Worm (Caenorhabditis elegans) whole organism, L3 larva: Measurements from ENCODE around the gene snn-1.

Experiments used
- R02D3.7 ChIP-seq: fragments of 150-350 bp; optimal IDR thresholded peaks from 2 replicates; lab custom pipeline; 2014; ENCODE audit warnings: missing biosample characterization, missing genetic modification characterization
- ZK546.5 ChIP-seq: sonication (generic microtip); optimal IDR thresholded peaks from 2 replicates; lab custom pipeline; 2017; ENCODE audit warnings: missing biosample characterization, missing genetic modification characterization
- aly-2 ChIP-seq: fragments of 150-350 bp; optimal IDR thresholded peaks from 2 replicates; lab custom pipeline; 2014; ENCODE audit warnings: missing biosample characterization, missing genetic modification characterization
- ama-1 ChIP-seq: fragments of 150-350 bp; optimal IDR thresholded peaks from 2 replicates; lab custom pipeline; 2018
- ceh-16 ChIP-seq: sonication (generic microtip); optimal IDR thresholded peaks from 2 replicates; lab custom pipeline; 2017; ENCODE audit warnings: missing biosample characterization, missing genetic modification characterization
- ceh-82 ChIP-seq: fragments of 150-350 bp; optimal IDR thresholded peaks from 2 replicates; lab custom pipeline; 2014; ENCODE audit warnings: missing biosample characterization, missing genetic modification characterization
- daf-12 ChIP-seq: fragments of 150-350 bp; optimal IDR thresholded peaks from 2 replicates; lab custom pipeline; 2014; ENCODE audit warnings: missing biosample characterization, missing genetic modification reagents, missing genetic modification characterization
- egl-27 ChIP-seq: sonication (generic microtip); optimal IDR thresholded peaks from 4 replicates; lab custom pipeline; 2017; ENCODE audit warnings: missing biosample characterization, missing genetic modification reagents, missing genetic modification characterization
- elt-1 ChIP-seq: fragments of 150-350 bp; optimal IDR thresholded peaks from 2 replicates; lab custom pipeline; 2014; ENCODE audit warnings: missing biosample characterization, missing genetic modification characterization
- elt-2 ChIP-seq: sonication (generic microtip); optimal IDR thresholded peaks from 2 replicates; lab custom pipeline; 2016; ENCODE audit warnings: missing genetic modification reagents, mild to moderate bottlenecking, missing genetic modification characterization, missing compliant biosample characterization
- elt-3 ChIP-seq, 3 experiments: fragments of 150-350 bp in 1 of 3; sonication (generic microtip) in 2 of 3; optimal IDR thresholded peaks; 2 replicates in 2 of 3; 4 replicates in 1 of 3; lab custom pipeline; 2014 to 2017; ENCODE audit warnings: missing biosample characterization in 3 of 3, missing genetic modification characterization in 3 of 3
- eor-1 ChIP-seq, 2 experiments: fragments of 150-350 bp; optimal IDR thresholded peaks; 2 replicates each; lab custom pipeline; 2014 to 2018; ENCODE audit warnings: missing biosample characterization in 2 of 2, missing genetic modification characterization in 2 of 2
- fkh-10 ChIP-seq: sonication (generic microtip); optimal IDR thresholded peaks from 2 replicates; lab custom pipeline; 2017; ENCODE audit warnings: missing biosample characterization, missing genetic modification reagents, missing genetic modification characterization
- hmg-11 ChIP-seq: sonication (generic microtip); optimal IDR thresholded peaks from 2 replicates; lab custom pipeline; 2016; ENCODE audit warnings: missing genetic modification characterization, missing compliant biosample characterization
- lin-15B ChIP-seq: fragments of 150-350 bp; optimal IDR thresholded peaks from 2 replicates; lab custom pipeline; 2014; ENCODE audit warnings: missing biosample characterization, missing genetic modification characterization
- lin-39 ChIP-seq: fragments of 150-350 bp; optimal IDR thresholded peaks from 2 replicates; lab custom pipeline; 2018; ENCODE audit warnings: missing biosample characterization, missing genetic modification reagents, missing genetic modification characterization
- mdl-1 ChIP-seq: fragments of 150-350 bp; optimal IDR thresholded peaks from 2 replicates; lab custom pipeline; 2014; ENCODE audit warnings: missing biosample characterization, missing genetic modification characterization
- nfya-1 ChIP-seq: sonication (generic microtip); optimal IDR thresholded peaks from 2 replicates; lab custom pipeline; 2017; ENCODE audit warnings: missing genetic modification characterization, mild to moderate bottlenecking, missing compliant biosample characterization, antibody characterized with exemption, moderate library complexity; ENCODE audit not compliant: insufficient read depth
- nhr-12 ChIP-seq: fragments of 150-350 bp; optimal IDR thresholded peaks from 2 replicates; lab custom pipeline; 2014; ENCODE audit warnings: missing biosample characterization, missing genetic modification characterization
- nhr-25 ChIP-seq: sonication (generic microtip); optimal IDR thresholded peaks from 2 replicates; lab custom pipeline; 2017; ENCODE audit warnings: missing biosample characterization, missing genetic modification characterization
- nhr-28 ChIP-seq: fragments of 150-350 bp; optimal IDR thresholded peaks from 2 replicates; lab custom pipeline; 2014; ENCODE audit warnings: missing biosample characterization, missing genetic modification characterization
- nhr-76 ChIP-seq: fragments of 150-350 bp; sonication (generic microtip); optimal IDR thresholded peaks from 5 replicates; lab custom pipeline; 2014; ENCODE audit warnings: missing biosample characterization, missing genetic modification characterization
- nhr-77 ChIP-seq: fragments of 150-350 bp; optimal IDR thresholded peaks from 2 replicates; lab custom pipeline; 2014; ENCODE audit warnings: missing biosample characterization, missing genetic modification characterization
- pha-4 ChIP-seq: fragments of 150-350 bp; optimal IDR thresholded peaks from 2 replicates; lab custom pipeline; 2014; ENCODE audit warnings: missing biosample characterization, missing genetic modification reagents, missing genetic modification characterization
- pqm-1 ChIP-seq: fragments of 150-350 bp; optimal IDR thresholded peaks from 2 replicates; lab custom pipeline; 2017; ENCODE audit warnings: missing biosample characterization, missing genetic modification characterization, inconsistent platforms
- skn-1 ChIP-seq: fragments of 150-350 bp; optimal IDR thresholded peaks from 2 replicates; lab custom pipeline; 2014; ENCODE audit warnings: missing biosample characterization, missing genetic modification characterization
- snpc-4 ChIP-seq: fragments of 150-350 bp; optimal IDR thresholded peaks from 2 replicates; lab custom pipeline; 2014; ENCODE audit warnings: missing biosample characterization, missing genetic modification characterization
- tbx-2 ChIP-seq: sonication (generic microtip); optimal IDR thresholded peaks from 2 replicates; lab custom pipeline; 2016; ENCODE audit warnings: mild to moderate bottlenecking, missing genetic modification characterization, missing compliant biosample characterization
- unc-39 ChIP-seq: sonication (generic microtip); optimal IDR thresholded peaks from 4 replicates; lab custom pipeline; 2017; ENCODE audit warnings: missing biosample characterization, missing genetic modification characterization
- unc-62 ChIP-seq: fragments of 150-350 bp; sonication (generic microtip); optimal IDR thresholded peaks from 4 replicates; lab custom pipeline; 2014; ENCODE audit warnings: missing biosample characterization, missing genetic modification reagents, missing genetic modification characterization
- ztf-11 ChIP-seq: fragments of 150-350 bp; optimal IDR thresholded peaks from 2 replicates; lab custom pipeline; 2014; ENCODE audit warnings: missing biosample characterization, missing genetic modification characterization
- ztf-4 ChIP-seq: fragments of 150-350 bp; optimal IDR thresholded peaks from 2 replicates; lab custom pipeline; 2014; ENCODE audit warnings: missing biosample characterization, missing genetic modification characterization

snn-1 gene

ce11 chrIV:1768288-1768687, 46.6 kb downstream of the snn-1 start, which contains the start of gene col-108:
TSS of gene col-108 (plus strand) at chrIV:1768588.
- no peak for TF ChIP-seq ama-1
- TF ChIP-seq eor-1 (tag; optimal IDR thresholded peaks at IDR 0.05; lab: Kevin White, UChicago) = no peak
- TF ChIP-seq pqm-1 (tag; lab: Kevin White, UChicago) = no peak
- TF ChIP-seq lin-39 (tag; lab: Kevin White, UChicago) = no peak

DNA sequence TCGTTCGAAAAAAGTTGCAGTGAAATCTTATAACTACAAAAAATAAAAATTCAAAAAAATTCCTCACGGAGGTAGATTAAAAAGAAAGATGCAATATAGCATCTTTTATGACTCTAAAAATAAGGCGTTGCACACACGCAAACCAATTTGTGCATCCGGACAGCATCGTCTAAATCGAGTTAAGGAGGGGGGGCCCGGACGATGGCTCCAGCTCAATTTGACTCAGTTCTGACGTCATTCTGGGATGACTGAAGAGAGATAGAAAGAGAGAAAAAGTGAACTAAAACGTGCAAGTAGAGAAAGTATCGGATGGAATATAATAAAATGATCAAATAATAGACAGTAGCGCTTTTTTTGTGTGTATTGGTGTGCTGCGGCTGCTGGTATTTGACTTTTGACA, 49.0 kb downstream of the snn-1 start:
- TF ChIP-seq ceh-16 (tag; lab: Kevin White, UChicago) (no peak), R02D3.7 (tag; lab: Kevin White, UChicago) (no peak), nfya-1 (tag; lab: Kevin White, UChicago) (peak; percentile 52), nhr-25 (no peak), aly-2 (tag; lab: Kevin White, UChicago) (no peak), ZK546.5 (tag; lab: Kevin White, UChicago) (no peak), lin-39 (tag; lab: Kevin White, UChicago) (peak; percentile 10), ceh-82 (no peak), nhr-76 (tag; lab: Kevin White, UChicago) (no peak), egl-27 (tag; lab: Kevin White, UChicago) (no peak), ama-1 (no peak), lin-15B (tag; lab: Kevin White, UChicago) (peak; percentile 14), nhr-12 (tag; lab: Kevin White, UChicago) (no peak), hmg-11 (no peak), pqm-1 (tag; lab: Kevin White, UChicago) (no peak), elt-3 (tag; optimal IDR thresholded peaks at IDR 0.05; lab: Kevin White, UChicago) (no peak), elt-2 (tag; lab: Kevin White, UChicago) (no peak), pha-4 (peak; percentile 16), fkh-10 (GFP tag; lab: Kevin White, UChicago) (peak; percentile 67), daf-12 (tag; lab: Kevin White, UChicago) (no peak), ztf-4 (tag; lab: Kevin White, UChicago) (no peak), unc-62 (GFP tag; lab: Kevin White, UChicago) (no peak), unc-39 (tag; lab: Kevin White, UChicago) (no peak)

DNA sequence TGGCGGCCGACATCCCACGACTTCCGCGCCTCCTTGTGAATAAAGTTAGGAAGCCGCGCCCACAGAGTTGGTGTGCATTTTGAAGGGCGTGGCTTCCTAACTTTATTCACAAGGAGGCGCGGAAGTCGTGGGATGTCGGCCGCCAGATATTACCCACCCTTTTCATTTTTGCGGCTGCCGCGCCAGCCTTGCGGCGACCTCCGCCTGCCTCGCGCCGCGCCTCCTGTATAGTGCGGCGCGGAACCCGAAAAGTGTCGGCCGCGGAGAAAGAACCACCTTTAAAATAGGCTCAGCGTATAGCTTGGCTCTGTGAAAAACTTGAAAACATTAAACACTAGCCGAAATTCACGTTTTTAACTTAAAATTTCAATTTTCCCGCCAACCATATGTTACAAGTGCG, 51.5 kb downstream of the snn-1 start:
- TF ChIP-seq mdl-1 (tag; lab: Kevin White, UChicago) (no peak), nhr-77 (tag; lab: Kevin White, UChicago) (no peak), ztf-11 (no peak), ztf-4 (tag; lab: Kevin White, UChicago) (no peak), lin-15B (tag; lab: Kevin White, UChicago) (no peak)

DNA sequence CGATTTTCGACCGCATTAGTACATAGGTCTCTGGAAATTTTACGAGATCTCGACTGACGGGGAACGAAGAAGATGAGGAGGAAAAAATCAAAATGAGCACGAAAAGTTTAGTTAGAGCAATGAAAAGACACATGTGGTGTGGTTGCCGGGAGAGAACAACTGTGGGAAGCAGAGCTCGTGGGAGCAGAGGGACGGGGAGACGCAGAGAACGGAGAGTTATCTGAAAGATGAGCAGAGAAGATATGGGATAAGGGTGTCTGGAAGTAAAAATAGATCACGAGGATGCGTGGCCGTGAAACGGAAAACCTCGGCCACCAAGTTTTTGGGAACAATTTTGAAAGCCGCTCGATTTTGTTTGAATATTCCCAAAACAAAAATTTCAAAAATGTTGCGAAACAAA, 53.4 kb downstream of the snn-1 start, which contains the start of gene Y41D4A.7:
Y41D4A.7 (minus strand) TSS at position 18 of the 400 bp plus-strand sequence.
- TF ChIP-seq nhr-28 (tag; lab: Kevin White, UChicago) (no peak), nhr-25 (no peak), hmg-11 (no peak), skn-1 (tag; lab: Kevin White, UChicago) (no peak), daf-12 (tag; lab: Kevin White, UChicago) (no peak), ama-1 (no peak), nfya-1 (tag; lab: Kevin White, UChicago) (peak; percentile 11), snpc-4 (no peak), eor-1 (tag; optimal IDR thresholded peaks at IDR 0.05; lab: Kevin White, UChicago) (no peak)

DNA sequence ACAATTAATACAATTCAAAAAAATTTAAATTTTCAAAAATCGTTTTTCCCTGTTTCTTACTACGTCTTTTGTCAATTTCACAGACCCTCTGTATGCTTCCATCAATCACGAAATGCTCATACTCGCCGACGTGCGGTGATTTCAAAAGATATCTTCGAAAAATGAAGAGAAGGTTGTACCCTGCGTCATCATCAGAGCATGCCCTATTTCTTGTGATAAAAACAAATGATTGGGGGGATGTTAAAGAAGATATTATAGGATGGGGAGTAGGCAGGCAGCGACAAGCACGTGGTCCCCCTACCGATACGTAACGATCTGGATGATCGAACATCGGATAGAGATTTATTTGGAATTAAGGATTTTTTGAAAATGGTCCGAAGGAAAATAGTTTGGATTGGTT, 56.3 kb downstream of the snn-1 start:
- TF ChIP-seq mdl-1 (tag; lab: Kevin White, UChicago) (no peak), tbx-2 (tag; lab: Kevin White, UChicago) (no peak), nhr-28 (tag; lab: Kevin White, UChicago) (no peak), hmg-11 (no peak), elt-1 (tag; lab: Kevin White, UChicago) (no peak), elt-3 (tag; optimal IDR thresholded peaks at IDR 0.05; lab: Kevin White, UChicago) (no peak)
